Fruit fly (Drosophila melanogaster) whole organism, wandering third instar larva: ENCODE data around the gene CG32625.
A peak's percentile ranks its signal among the peaks of the same experiment; 100 is the strongest.

Experiments
- Abd-B ChIP-seq: fragments of >200 bp; optimal IDR thresholded peaks from 2 replicates; lab custom pipeline; 2017; ENCODE audit warnings: missing biosample characterization, missing genetic modification characterization
- Dif ChIP-seq: fragments of 200-275, 200-300 bp; sonication (Bioruptor generic); optimal IDR thresholded peaks from 2 replicates; lab custom pipeline; 2018; ENCODE audit warnings: missing biosample characterization, missing genetic modification characterization; ENCODE audit not compliant: partially characterized antibody
- GATAd ChIP-seq: sonication (Bioruptor generic); optimal IDR thresholded peaks from 2 replicates; lab custom pipeline; 2016; ENCODE audit warnings: missing biosample characterization, missing genetic modification characterization
- HLH106 ChIP-seq: fragments of 200-800 bp; optimal IDR thresholded peaks from 3 replicates; lab custom pipeline; 2019; ENCODE audit warnings: missing biosample characterization, mild to moderate bottlenecking, missing genetic modification characterization, moderate library complexity
- Hr78 ChIP-seq: fragments of >200 bp; optimal IDR thresholded peaks from 2 replicates; lab custom pipeline; 2017; ENCODE audit warnings: missing biosample characterization, missing genetic modification characterization
- OdsH ChIP-seq: fragments of 200-800 bp; sonication (Bioruptor generic); optimal IDR thresholded peaks from 2 replicates; lab custom pipeline; 2016; ENCODE audit warnings: missing biosample characterization, mild to moderate bottlenecking, missing genetic modification characterization
- Vsx2 ChIP-seq: fragments of 200-300, 225-300 bp; sonication (Bioruptor generic); optimal IDR thresholded peaks from 2 replicates; lab custom pipeline; 2018; ENCODE audit warnings: missing biosample characterization, missing genetic modification characterization; ENCODE audit not compliant: partially characterized antibody
- br ChIP-seq: fragments of 200-800 bp; sonication (Bioruptor generic); optimal IDR thresholded peaks from 2 replicates; lab custom pipeline; 2016; ENCODE audit warnings: missing biosample characterization, missing genetic modification characterization
- brk ChIP-seq: fragments of 200-800 bp; sonication (Bioruptor generic); optimal IDR thresholded peaks from 2 replicates; lab custom pipeline; 2016; ENCODE audit warnings: missing biosample characterization, mild to moderate bottlenecking, missing genetic modification characterization
- fru ChIP-seq: fragments of 200-800 bp; sonication (Bioruptor generic); optimal IDR thresholded peaks from 3 replicates; lab custom pipeline; 2016; ENCODE audit warnings: missing biosample characterization, mild to moderate bottlenecking, missing genetic modification characterization
- lola ChIP-seq: fragments of >200 bp; optimal IDR thresholded peaks from 2 replicates; lab custom pipeline; 2017; ENCODE audit warnings: missing biosample characterization, missing genetic modification characterization
- psq ChIP-seq: fragments of 200-800 bp; sonication (Bioruptor generic); optimal IDR thresholded peaks from 3 replicates; lab custom pipeline; 2017; ENCODE audit warnings: missing biosample characterization, mild to moderate bottlenecking, missing genetic modification characterization, moderate library complexity
- rgr ChIP-seq: fragments of 200-800 bp; sonication (Bioruptor generic); optimal IDR thresholded peaks from 3 replicates; lab custom pipeline; 2016; ENCODE audit warnings: missing biosample characterization, mild to moderate bottlenecking, missing genetic modification characterization
- usp ChIP-seq: fragments of >200 bp; optimal IDR thresholded peaks from 2 replicates; lab custom pipeline; 2017; ENCODE audit warnings: missing biosample characterization, missing genetic modification characterization

DNA sequence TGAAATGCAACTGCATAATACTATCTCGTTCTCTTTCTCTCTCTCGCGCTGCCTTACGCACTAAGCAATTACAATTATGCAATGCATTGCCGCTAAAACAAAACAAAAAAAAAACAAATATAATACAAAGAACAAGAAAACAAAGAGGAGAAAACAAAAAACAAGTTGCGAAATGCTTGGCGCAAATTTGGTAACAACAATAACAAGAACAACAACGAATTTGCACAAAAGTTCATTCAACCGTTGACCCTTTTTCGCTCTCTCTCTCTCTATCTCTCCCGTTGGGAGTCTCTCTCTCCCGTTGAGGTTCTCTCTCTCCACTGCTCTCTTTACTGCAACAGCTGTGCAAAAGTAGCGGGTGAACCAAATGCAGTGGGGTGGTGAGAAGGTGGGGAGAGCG, 9.6 kb downstream of the CG32625 start:
- TF ChIP-seq OdsH (GFP tag; lab: Kevin White, UChicago) (no peak), Dif (GFP tag; lab: Kevin White, UChicago) (peak; percentile 91), usp (GFP tag; lab: Kevin White, UChicago) (no peak), Hr78 (no peak), Vsx2 (GFP tag; lab: Kevin White, UChicago) (no peak), brk (GFP tag; lab: Kevin White, UChicago) (no peak), psq (GFP tag; lab: Kevin White, UChicago) (peak; percentile 24), lola (GFP tag; lab: Kevin White, UChicago) (no peak), Abd-B (GFP tag; lab: Kevin White, UChicago) (no peak), fru (GFP tag; lab: Kevin White, UChicago) (no peak), br (peak; percentile 18), HLH106 (tag; lab: Kevin White, UChicago) (no peak), rgr (no peak), GATAd (GFP tag; lab: Kevin White, UChicago) (no peak)
